Worm (Caenorhabditis elegans) whole organism, early embryonic: ENCODE measurements around the gene frpr-10.

Experiments used
- F13C5.2 ChIP-seq: sonication (generic microtip); optimal IDR thresholded peaks from 2 replicates; lab custom pipeline; 2017; ENCODE audit warnings: mild to moderate bottlenecking, missing genetic modification characterization, inconsistent platforms, missing compliant biosample characterization
- ama-1 ChIP-seq: fragments of 150-350 bp; optimal IDR thresholded peaks from 2 replicates; lab custom pipeline; 2014
- ceh-36 ChIP-seq: sonication (generic microtip); optimal IDR thresholded peaks from 2 replicates; lab custom pipeline; 2016; ENCODE audit warnings: missing genetic modification characterization, inconsistent platforms, missing compliant biosample characterization
- hmbx-1 ChIP-seq: sonication (generic microtip); optimal IDR thresholded peaks from 2 replicates; lab custom pipeline; 2016; ENCODE audit warnings: mild to moderate bottlenecking, missing genetic modification characterization, missing compliant biosample characterization
- hnd-1 ChIP-seq: sonication (generic microtip); optimal IDR thresholded peaks from 2 replicates; lab custom pipeline; 2016; ENCODE audit warnings: missing genetic modification characterization, missing compliant biosample characterization
- pes-1 ChIP-seq: fragments of 200-800 bp; sonication (Bioruptor generic); IDR thresholded peaks from 2 replicates; pipeline ENCODE4 v1.3.6; 2022; ENCODE audit warnings: missing genetic modification reagents, missing genetic modification characterization, missing compliant biosample characterization
- scrt-1 ChIP-seq: fragments of 200-800 bp; sonication (Bioruptor generic); IDR thresholded peaks from 2 replicates; pipeline ENCODE4 v1.3.6; 2022; ENCODE audit warnings: missing genetic modification characterization, missing compliant biosample characterization
- sea-1 ChIP-seq: fragments of 200-800 bp; sonication (Bioruptor generic); conservative IDR thresholded peaks from 2 replicates; pipeline ENCODE4 v1.3.6; 2022; ENCODE audit warnings: missing genetic modification characterization, missing compliant biosample characterization
- tbx-37 ChIP-seq: fragments of 200-800 bp; sonication (Bioruptor generic); conservative IDR thresholded peaks from 2 replicates; pipeline ENCODE4 v1.3.6; 2022; ENCODE audit warnings: missing genetic modification reagents, missing genetic modification characterization, missing compliant biosample characterization

DNA sequence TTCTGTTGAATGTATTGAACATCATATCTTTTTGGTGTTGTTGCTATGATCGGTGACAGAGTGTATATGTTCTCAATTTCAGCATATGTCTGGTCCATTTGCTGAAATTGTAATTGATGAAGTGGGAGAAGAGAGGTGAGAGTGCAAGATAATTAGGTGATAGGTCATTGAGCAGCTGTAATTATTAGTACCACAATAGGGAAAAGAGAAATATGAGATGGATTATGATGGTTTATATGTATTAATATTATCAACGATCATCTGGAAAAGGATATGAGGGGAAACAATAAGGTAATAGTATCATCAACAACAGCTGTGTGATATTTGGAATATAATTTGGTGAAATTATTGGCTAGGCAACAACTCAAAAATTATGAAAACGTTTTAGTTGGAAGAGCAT, 54.7 kb downstream of the frpr-10 start, which contains the start of gene Y42H9B.3:
- no peak for TF ChIP-seq hmbx-1
- no peak for TF ChIP-seq hnd-1 (tag; lab: Kevin White, UChicago)
- TF ChIP-seq ama-1 (lab: Kevin White, UChicago), result no peak
- TF ChIP-seq ceh-36 (tag; lab: Kevin White, UChicago), result no peak
- no peak for TF ChIP-seq scrt-1
- TF ChIP-seq F13C5.2 (tag; lab: Kevin White, UChicago), result no peak
- TF ChIP-seq pes-1 (GFP tag; lab: Robert Waterston, UW), result no peak
- no peak for TF ChIP-seq sea-1 (GFP tag; lab: Robert Waterston, UW)
- TF ChIP-seq tbx-37 (GFP tag; lab: Robert Waterston, UW), result no peak
